Worm (Caenorhabditis elegans): ENCODE data around the gene H12I13.6.

Gene H12I13.6

DNA sequence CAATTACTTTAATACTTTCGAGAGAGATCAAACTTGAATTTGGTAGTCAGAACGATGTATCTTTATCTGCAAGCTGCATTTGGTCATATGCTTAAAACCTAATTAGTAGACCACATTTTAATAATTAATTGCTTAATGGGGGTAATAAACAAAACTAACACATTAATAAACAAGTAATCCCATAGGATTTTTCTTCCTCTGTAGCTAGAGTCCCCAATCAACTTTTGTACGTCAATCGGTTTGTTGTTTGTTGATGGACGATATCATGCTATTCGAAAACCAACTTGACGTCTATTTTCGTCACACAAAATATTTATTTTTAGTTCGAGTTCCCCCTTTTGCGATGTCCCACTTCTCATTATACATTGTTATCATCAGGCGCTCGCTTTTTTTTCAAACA lies 23.8 kb downstream of the H12I13.6 start:
- TF ChIP-seq nhr-77 (tag; optimal IDR thresholded peaks at IDR 0.05): no peak
- TF ChIP-seq ceh-16 (tag; optimal IDR thresholded peaks at IDR 0.05): no peak
- TF ChIP-seq nhr-28 (tag; optimal IDR thresholded peaks at IDR 0.05): no peak

DNA sequence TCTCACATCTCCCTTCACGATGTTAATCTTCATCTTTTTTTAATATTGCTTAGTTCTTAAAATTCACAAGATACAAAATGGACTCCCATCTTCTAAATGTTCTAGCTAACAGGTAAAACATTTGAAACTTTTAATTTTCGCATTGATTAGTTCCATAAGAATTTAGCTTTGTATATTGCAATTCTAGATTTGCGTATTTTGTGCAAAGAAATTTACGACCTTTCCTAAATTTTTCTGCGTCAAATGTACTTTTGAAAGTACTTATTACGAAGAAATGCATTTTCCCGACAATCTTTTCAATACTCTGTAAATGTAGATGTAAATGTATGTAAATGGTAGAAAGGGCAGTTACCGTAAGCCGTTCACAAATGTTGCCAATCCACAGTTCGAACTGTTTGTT lies 26.3 kb downstream of the H12I13.6 start:
- TF ChIP-seq ztf-11 (tag; optimal IDR thresholded peaks at IDR 0.05) (no peak), elt-2 (tag; optimal IDR thresholded peaks at IDR 0.05) (no peak), daf-12 (tag; optimal IDR thresholded peaks at IDR 0.05) (no peak), ZK546.5 (tag; optimal IDR thresholded peaks at IDR 0.05) (no peak), R02D3.7 (tag; optimal IDR thresholded peaks at IDR 0.05) (no peak), ceh-16 (tag; optimal IDR thresholded peaks at IDR 0.05) (no peak), sea-2 (GFP tag; optimal IDR thresholded peaks at IDR 0.05) (no peak)

DNA sequence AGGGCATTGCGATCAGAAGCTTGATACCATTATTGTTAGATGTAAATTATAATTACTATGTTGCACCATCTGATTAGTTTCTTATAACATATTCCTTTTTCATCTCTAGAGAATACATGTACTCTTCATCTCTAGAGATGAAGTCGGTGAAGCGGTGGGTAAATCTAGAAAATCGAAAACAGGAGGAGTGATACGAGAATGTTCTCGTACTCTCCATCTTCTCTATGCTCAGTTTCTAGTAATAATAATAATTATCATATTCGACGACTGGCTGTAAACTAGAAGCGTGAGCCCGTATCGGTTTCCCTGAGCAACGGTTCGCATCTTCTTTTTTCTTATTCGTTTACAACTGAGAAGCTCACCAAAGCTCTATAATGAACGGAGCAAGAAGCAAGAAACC lies 30.1 kb downstream of the H12I13.6 start:
- no peak for TF ChIP-seq unc-39 (tag; optimal IDR thresholded peaks at IDR 0.05)
- no peak for TF ChIP-seq mml-1 (tag; optimal IDR thresholded peaks at IDR 0.05)
- TF ChIP-seq elt-2 (tag; optimal IDR thresholded peaks at IDR 0.05): no peak
- TF ChIP-seq nhr-11 (tag; optimal IDR thresholded peaks at IDR 0.05): no peak
- no peak for TF ChIP-seq R02D3.7 (tag; optimal IDR thresholded peaks at IDR 0.05)
- no peak for TF ChIP-seq ceh-28 (tag; optimal IDR thresholded peaks at IDR 0.05)

DNA sequence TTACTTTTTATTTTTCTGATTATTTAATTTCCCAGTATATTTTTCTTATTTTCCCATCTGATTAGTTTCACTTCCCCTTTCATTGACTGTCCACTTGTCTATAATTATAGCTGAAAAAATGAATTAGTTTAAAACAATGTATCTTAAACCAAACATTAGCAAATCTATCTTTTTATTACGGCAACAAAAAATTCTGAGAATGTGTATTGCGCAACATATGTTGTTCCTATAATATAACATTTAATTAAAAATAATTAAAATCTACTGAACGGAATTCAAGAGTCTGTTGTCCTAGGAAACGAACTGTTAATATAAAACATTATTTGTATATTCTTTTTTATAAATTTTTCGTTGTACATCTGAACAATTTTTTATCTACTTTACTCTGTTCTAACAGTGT lies 32.3 kb downstream of the H12I13.6 start:
- TF ChIP-seq eor-1 (tag; optimal IDR thresholded peaks at IDR 0.05) (no peak), snpc-4 (tag; optimal IDR thresholded peaks at IDR 0.05) (no peak), ceh-28 (tag; optimal IDR thresholded peaks at IDR 0.05) (no peak), jun-1 (tag; optimal IDR thresholded peaks at IDR 0.05) (no peak), lin-39 (tag; optimal IDR thresholded peaks at IDR 0.05) (no peak), nhr-76 (tag; optimal IDR thresholded peaks at IDR 0.05) (no peak), elt-2 (tag; optimal IDR thresholded peaks at IDR 0.05) (no peak), nhr-77 (tag; optimal IDR thresholded peaks at IDR 0.05) (no peak), zag-1 (tag; optimal IDR thresholded peaks at IDR 0.05) (no peak), nhr-12 (tag; optimal IDR thresholded peaks at IDR 0.05) (no peak), ama-1 (optimal IDR thresholded peaks at IDR 0.05) (no peak), aly-2 (tag; optimal IDR thresholded peaks at IDR 0.05) (no peak), fkh-10 (GFP tag; optimal IDR thresholded peaks at IDR 0.05) (no peak), sea-2 (GFP tag; optimal IDR thresholded peaks at IDR 0.05) (no peak), fos-1 (tag; optimal IDR thresholded peaks at IDR 0.05) (no peak), pqm-1 (tag; optimal IDR thresholded peaks at IDR 0.05) (no peak), mml-1 (tag; optimal IDR thresholded peaks at IDR 0.05) (no peak), tbx-2 (tag; optimal IDR thresholded peaks at IDR 0.05) (no peak), lin-15B (tag; optimal IDR thresholded peaks at IDR 0.05) (no peak)

DNA sequence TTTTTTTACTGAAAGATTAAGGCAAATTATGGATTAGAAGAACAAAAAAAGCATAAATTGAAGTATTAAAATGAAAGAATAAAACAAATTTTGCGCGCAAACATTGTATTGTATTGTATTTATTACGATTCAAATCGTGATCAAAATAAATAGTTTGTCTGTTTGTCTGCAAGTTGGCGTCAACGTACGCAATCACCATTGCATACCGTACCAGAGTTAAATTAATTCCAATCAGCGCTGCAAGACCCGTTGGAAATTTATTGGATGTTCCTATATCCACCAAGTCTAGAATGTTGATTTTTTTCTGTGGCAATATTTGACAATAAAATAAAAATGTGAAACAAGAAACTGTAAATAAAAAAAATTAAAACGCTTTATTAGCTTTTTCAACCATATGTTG lies 35.5 kb downstream of the H12I13.6 start, which contains the start of gene heri-1:
Gene heri-1 (minus strand): TSS at position 8 of the 400 bp plus-strand sequence.
- no peak for TF ChIP-seq nhr-43 (tag; optimal IDR thresholded peaks at IDR 0.05; ENCODE audit: poor library complexity, severe bottlenecking)
- no peak for TF ChIP-seq elt-3 (tag; optimal IDR thresholded peaks at IDR 0.05)
- no peak for TF ChIP-seq jun-1 (tag; optimal IDR thresholded peaks at IDR 0.05)
- no peak for TF ChIP-seq fkh-10 (GFP tag; optimal IDR thresholded peaks at IDR 0.05)
- TF ChIP-seq ceh-16 (tag; optimal IDR thresholded peaks at IDR 0.05): no peak
- TF ChIP-seq hmg-11 (tag; optimal IDR thresholded peaks at IDR 0.05): no peak
- TF ChIP-seq snpc-4 (tag; optimal IDR thresholded peaks at IDR 0.05): no peak
- TF ChIP-seq pqm-1 (tag; optimal IDR thresholded peaks at IDR 0.05): no peak
- no peak for TF ChIP-seq lin-15B (tag; optimal IDR thresholded peaks at IDR 0.05)
- TF ChIP-seq mdl-1 (tag; optimal IDR thresholded peaks at IDR 0.05): no peak
- TF ChIP-seq egl-5 (tag; optimal IDR thresholded peaks at IDR 0.05): no peak
- TF ChIP-seq nfya-1 (tag; optimal IDR thresholded peaks at IDR 0.05; ENCODE audit: insufficient read depth): no peak
- no peak for TF ChIP-seq nhr-11 (tag; optimal IDR thresholded peaks at IDR 0.05)
- no peak for TF ChIP-seq ztf-4 (tag; optimal IDR thresholded peaks at IDR 0.05)
- TF ChIP-seq unc-39 (tag; optimal IDR thresholded peaks at IDR 0.05): no peak
